Fruit fly (Drosophila melanogaster): ENCODE results near the gene CG4619.

- no peak for TF ChIP-seq psq (optimal IDR thresholded peaks at IDR 0.05)
- no peak for TF ChIP-seq EcR (GFP tag; optimal IDR thresholded peaks at IDR 0.05)
- TF ChIP-seq usp (GFP tag; optimal IDR thresholded peaks at IDR 0.05) = no peak
- TF ChIP-seq pan (optimal IDR thresholded peaks at IDR 0.05) = no peak
- no peak for TF ChIP-seq Dll (optimal IDR thresholded peaks at IDR 0.05)
Measured at dm6 chr2L:9948520-9948858, 9.8 kb downstream of the CG4619 start.
